Worm (Caenorhabditis elegans) whole organism, L2 larva: ENCODE measurements around the gene fbxa-6.

Experiments
- ZK546.5 ChIP-seq: sonication (generic microtip); optimal IDR thresholded peaks from 2 replicates; lab custom pipeline; 2017; ENCODE audit warnings: missing biosample characterization, missing genetic modification characterization
- ama-1 ChIP-seq: fragments of 150-350 bp; optimal IDR thresholded peaks from 2 replicates; lab custom pipeline; 2018; ENCODE audit warnings: inconsistent platforms
- nhr-23 ChIP-seq: fragments of 150-350 bp; optimal IDR thresholded peaks from 2 replicates; lab custom pipeline; 2014; ENCODE audit warnings: missing biosample characterization, missing genetic modification reagents, missing genetic modification characterization

DNA sequence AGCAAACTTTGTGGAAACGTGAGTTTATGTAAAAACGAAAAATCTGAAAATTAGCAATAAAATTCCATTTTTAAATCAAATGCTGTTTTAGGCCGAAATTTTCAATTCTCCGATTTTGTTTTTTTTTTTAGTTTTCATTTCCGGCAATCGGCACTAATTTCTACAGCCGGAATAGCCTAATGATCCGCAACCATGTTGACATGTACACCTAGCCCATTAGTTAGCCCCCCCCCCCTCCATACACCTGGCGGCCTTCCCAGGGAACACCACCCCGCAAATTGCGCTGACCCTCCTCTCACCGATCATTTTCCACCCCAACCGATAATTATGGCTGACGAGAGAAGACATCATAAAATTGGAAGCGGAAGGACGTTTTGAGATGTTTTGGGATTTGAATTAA lies 36.6 kb upstream of the fbxa-6 start:
- TF ChIP-seq nhr-23 (tag; lab: Kevin White, UChicago) (no peak), ama-1 (lab: Kevin White, UChicago) (no peak), ZK546.5 (tag; lab: Kevin White, UChicago) (no peak)
